Worm (Caenorhabditis elegans): Measurements from ENCODE around the gene D2085.7.

DNA sequence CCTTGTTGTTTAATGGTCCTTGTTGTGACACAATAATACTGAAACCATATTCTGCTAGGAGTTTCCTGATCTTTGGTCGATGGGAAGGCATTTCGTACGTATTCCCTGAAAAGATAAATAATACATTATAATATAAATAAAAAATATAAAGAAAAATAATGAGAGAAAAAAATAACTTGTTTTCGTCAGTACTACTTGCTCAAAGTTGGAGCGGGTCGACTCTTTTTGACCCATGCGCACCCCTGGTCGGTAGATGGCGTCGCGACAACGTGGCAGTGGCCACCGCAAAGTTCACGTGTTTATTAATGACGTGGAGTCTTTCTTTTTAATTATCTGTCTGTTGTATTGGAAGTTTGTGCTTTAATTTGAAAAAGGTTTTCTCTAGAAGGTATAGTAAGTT, 54.6 kb downstream of the D2085.7 start, which contains the start of gene C34C6.10:
- TF ChIP-seq zfp-2 (tag; optimal IDR thresholded peaks at IDR 0.05) (no peak), pqm-1 (tag; optimal IDR thresholded peaks at IDR 0.05) (no peak), skn-1 (tag; optimal IDR thresholded peaks at IDR 0.05) (no peak), ceh-20 (GFP tag; IDR thresholded peaks at IDR 0.05) (no peak), attf-4 (tag; optimal IDR thresholded peaks at IDR 0.05) (no peak), php-3 (GFP tag; IDR thresholded peaks at IDR 0.05) (no peak), zag-1 (tag; optimal IDR thresholded peaks at IDR 0.05) (no peak), jun-1 (tag; optimal IDR thresholded peaks at IDR 0.05) (no peak), pha-4 (GFP tag; IDR thresholded peaks at IDR 0.05) (no peak), pha-4 (tag; optimal IDR thresholded peaks at IDR 0.05) (no peak), daf-12 (tag; optimal IDR thresholded peaks at IDR 0.05) (no peak), mdl-1 (tag; optimal IDR thresholded peaks at IDR 0.05) (no peak), unc-62 (GFP tag; optimal IDR thresholded peaks at IDR 0.05 in 1 of 2) (no peak), unc-62 (tag; optimal IDR thresholded peaks at IDR 0.05) (no peak), nhr-237 (tag; optimal IDR thresholded peaks at IDR 0.05) (no peak), nhr-28 (tag; optimal IDR thresholded peaks at IDR 0.05) (no peak)
